Fruit fly (Drosophila melanogaster) whole organism, wandering third instar larva: ENCODE measurements around the gene TwdlS.

Experiments used
- Abd-B ChIP-seq: fragments of >200 bp; optimal IDR thresholded peaks from 2 replicates; lab custom pipeline; 2017; ENCODE audit warnings: missing biosample characterization, missing genetic modification characterization
- CG32264 ChIP-seq: fragments of 200-800 bp; sonication (Bioruptor generic); optimal IDR thresholded peaks from 2 replicates; lab custom pipeline; 2016; ENCODE audit warnings: missing biosample characterization, missing genetic modification characterization
- CG9705 ChIP-seq: fragments of 200-800 bp; sonication (Bioruptor generic); optimal IDR thresholded peaks from 2 replicates; lab custom pipeline; 2018; ENCODE audit warnings: missing biosample characterization, mild to moderate bottlenecking, missing genetic modification characterization
- CrebA ChIP-seq: fragments of 200-800 bp; sonication (Bioruptor generic); optimal IDR thresholded peaks from 2 replicates; lab custom pipeline; 2016; ENCODE audit warnings: missing biosample characterization, mild to moderate bottlenecking, missing genetic modification characterization, borderline replicate concordance
- Dfd ChIP-seq: fragments of >200 bp; optimal IDR thresholded peaks from 2 replicates; lab custom pipeline; 2017; ENCODE audit warnings: missing biosample characterization, missing genetic modification characterization
- HLH106 ChIP-seq: fragments of 200-800 bp; optimal IDR thresholded peaks from 3 replicates; lab custom pipeline; 2019; ENCODE audit warnings: missing biosample characterization, mild to moderate bottlenecking, missing genetic modification characterization, moderate library complexity
- Hr78 ChIP-seq: fragments of >200 bp; optimal IDR thresholded peaks from 2 replicates; lab custom pipeline; 2017; ENCODE audit warnings: missing biosample characterization, missing genetic modification characterization
- Hr83 ChIP-seq: fragments of 200-300 bp; sonication (Bioruptor generic); optimal IDR thresholded peaks from 2 replicates; lab custom pipeline; 2016; ENCODE audit warnings: missing biosample characterization, mild to moderate bottlenecking, missing genetic modification characterization, moderate library complexity; ENCODE audit not compliant: poor library complexity, severe bottlenecking
- Mio ChIP-seq: sonication (Bioruptor generic); optimal IDR thresholded peaks from 2 replicates; lab custom pipeline; 2016; ENCODE audit warnings: missing biosample characterization, missing genetic modification characterization
- Myc ChIP-seq: fragments of >200 bp; optimal IDR thresholded peaks from 2 replicates; lab custom pipeline; 2017
- N ChIP-seq: fragments of >200 bp; optimal IDR thresholded peaks from 2 replicates; lab custom pipeline; 2018; ENCODE audit warnings: missing biosample characterization, missing external identifiers, missing genetic modification characterization
- Rel ChIP-seq, 2 experiments: fragments of 200-800 bp; sonication (Bioruptor generic) in 1 of 2; optimal IDR thresholded peaks; 2 replicates in 1 of 2; 3 replicates in 1 of 2; lab custom pipeline; 2016 to 2019; ENCODE audit warnings: mild to moderate bottlenecking in 2 of 2, missing biosample characterization in 2 of 2, missing genetic modification characterization in 2 of 2, moderate library complexity in 1 of 2
- Sp1 ChIP-seq: fragments of 200-800 bp; sonication (Bioruptor generic); optimal IDR thresholded peaks from 3 replicates; lab custom pipeline; 2019; ENCODE audit warnings: missing biosample characterization, mild to moderate bottlenecking, missing genetic modification characterization, moderate library complexity
- Vsx2 ChIP-seq: fragments of 200-300, 225-300 bp; sonication (Bioruptor generic); optimal IDR thresholded peaks from 2 replicates; lab custom pipeline; 2018; ENCODE audit warnings: missing biosample characterization, missing genetic modification characterization; ENCODE audit not compliant: partially characterized antibody
- brk ChIP-seq: fragments of 200-800 bp; sonication (Bioruptor generic); optimal IDR thresholded peaks from 2 replicates; lab custom pipeline; 2016; ENCODE audit warnings: missing biosample characterization, mild to moderate bottlenecking, missing genetic modification characterization
- dl ChIP-seq, 2 experiments: fragments of 175-275, 200-275 bp in 1 of 2; fragments of 200-275 bp in 1 of 2; sonication (Bioruptor generic); optimal IDR thresholded peaks; lab custom pipeline; 2018; ENCODE audit warnings: mild to moderate bottlenecking in 2 of 2, missing biosample characterization in 2 of 2, missing genetic modification characterization in 2 of 2, moderate library complexity in 2 of 2; ENCODE audit not compliant: partially characterized antibody in 2 of 2, insufficient read depth in 1 of 2
- dmrt93B ChIP-seq: fragments of 200-800 bp; sonication (Bioruptor generic); optimal IDR thresholded peaks from 2 replicates; lab custom pipeline; 2018; ENCODE audit warnings: missing biosample characterization, mild to moderate bottlenecking, missing genetic modification characterization
- dsf ChIP-seq: sonication (Bioruptor generic); optimal IDR thresholded peaks from 2 replicates; lab custom pipeline; 2016; ENCODE audit warnings: missing biosample characterization, missing genetic modification characterization, borderline replicate concordance
- ey ChIP-seq: fragments of 200-800 bp; sonication (Bioruptor generic); optimal IDR thresholded peaks from 2 replicates; lab custom pipeline; 2016; ENCODE audit warnings: missing biosample characterization, missing genetic modification characterization
- foxo ChIP-seq, 2 experiments: fragments of 200-800 bp; sonication (Bioruptor generic); optimal IDR thresholded peaks; 2 replicates in 1 of 2; 3 replicates in 1 of 2; lab custom pipeline; 2016 to 2017; ENCODE audit warnings: missing biosample characterization in 2 of 2, missing genetic modification characterization in 2 of 2
- fru ChIP-seq: fragments of 200-800 bp; sonication (Bioruptor generic); optimal IDR thresholded peaks from 3 replicates; lab custom pipeline; 2016; ENCODE audit warnings: missing biosample characterization, mild to moderate bottlenecking, missing genetic modification characterization
- h ChIP-seq: fragments of 200-800 bp; sonication (Bioruptor generic); optimal IDR thresholded peaks from 3 replicates; lab custom pipeline; 2016; ENCODE audit warnings: missing biosample characterization, mild to moderate bottlenecking, missing genetic modification characterization
- jim ChIP-seq: fragments of 175-275, 200-325 bp; sonication (Bioruptor generic); optimal IDR thresholded peaks from 2 replicates; lab custom pipeline; 2016; ENCODE audit warnings: missing biosample characterization, mild to moderate bottlenecking, missing genetic modification characterization
- psq ChIP-seq: fragments of 200-800 bp; sonication (Bioruptor generic); optimal IDR thresholded peaks from 3 replicates; lab custom pipeline; 2017; ENCODE audit warnings: missing biosample characterization, mild to moderate bottlenecking, missing genetic modification characterization, moderate library complexity
- sage ChIP-seq: fragments of 200-800 bp; sonication (Bioruptor generic); optimal IDR thresholded peaks from 2 replicates; lab custom pipeline; 2016; ENCODE audit warnings: missing biosample characterization, mild to moderate bottlenecking, missing genetic modification characterization
- sv ChIP-seq: fragments of 200-800 bp; sonication (Bioruptor generic); optimal IDR thresholded peaks from 3 replicates; lab custom pipeline; 2016; ENCODE audit warnings: missing biosample characterization, missing genetic modification characterization
- tai ChIP-seq: sonication (Bioruptor generic); optimal IDR thresholded peaks from 2 replicates; lab custom pipeline; 2016; ENCODE audit warnings: missing biosample characterization, missing genetic modification characterization
- usp ChIP-seq: fragments of >200 bp; optimal IDR thresholded peaks from 2 replicates; lab custom pipeline; 2017; ENCODE audit warnings: missing biosample characterization, missing genetic modification characterization
- woc ChIP-seq: sonication (Bioruptor generic); optimal IDR thresholded peaks from 2 replicates; lab custom pipeline; 2016; ENCODE audit warnings: missing biosample characterization, mild to moderate bottlenecking, missing genetic modification characterization

The TwdlS gene

dm6 chr3R:26639503-26640075, 3.1 kb downstream of the TwdlS start, which contains the start of gene TwdlD:
Gene TwdlD (plus strand): TSS chr3R:26640025.
- TF ChIP-seq dl (GFP tag; optimal IDR thresholded peaks at IDR 0.05; lab: Kevin White, UChicago; ENCODE audit: insufficient read depth in 1 of 2, partially characterized antibody in 2 of 2) (no peak), jim (GFP tag; lab: Kevin White, UChicago) (no peak), CG9705 (no peak), CrebA (no peak), sv (GFP tag; lab: Kevin White, UChicago) (no peak), h (no peak)

- TF ChIP-seq HLH106, result no peak
- peak; percentile 26 for TF ChIP-seq sv (GFP tag; lab: Kevin White, UChicago)
- TF ChIP-seq dsf (GFP tag; lab: Kevin White, UChicago), result no peak
- TF ChIP-seq foxo (GFP tag; optimal IDR thresholded peaks at IDR 0.05; lab: Kevin White, UChicago), result peak in 1 of 2 experiments; percentile 12
- TF ChIP-seq, all 38 proteins: peak for 2
These were observed 18.1 kb downstream of the TwdlS start for dm6 chr3R:26654594-26654993.

dm6 chr3R:26655416-26655945, 19.0 kb downstream of the TwdlS start:
- TF ChIP-seq N (GFP tag; lab: Kevin White, UChicago) (no peak), psq (no peak), Mio (no peak), Myc (lab: Kevin White, UChicago) (peak; percentile 44), Hr78 (GFP tag; lab: Kevin White, UChicago) (no peak)

dm6 chr3R:26656140-26656539, 19.7 kb downstream of the TwdlS start, which contains the start of gene Tb:
Gene Tb (plus strand): TSS chr3R:26656440.
- TF ChIP-seq HLH106 (no peak), dsf (GFP tag; lab: Kevin White, UChicago) (no peak), dmrt93B (no peak), woc (GFP tag; lab: Kevin White, UChicago) (no peak), Dfd (no peak), Myc (lab: Kevin White, UChicago) (no peak), CG32264 (GFP tag; lab: Kevin White, UChicago) (no peak), brk (GFP tag; lab: Kevin White, UChicago) (no peak), Vsx2 (GFP tag; lab: Kevin White, UChicago) (no peak), foxo (GFP tag; optimal IDR thresholded peaks at IDR 0.05; lab: Kevin White, UChicago) (no peak), Abd-B (GFP tag; lab: Kevin White, UChicago) (no peak), Sp1 (GFP tag; lab: Kevin White, UChicago) (no peak), fru (GFP tag; lab: Kevin White, UChicago) (no peak), psq (no peak)

dm6 chr3R:26670277-26670676, 33.8 kb downstream of the TwdlS start:
- TF ChIP-seq dsf (GFP tag; lab: Kevin White, UChicago) (no peak), Vsx2 (GFP tag; lab: Kevin White, UChicago) (no peak), Mio (no peak), Dfd (no peak), fru (GFP tag; lab: Kevin White, UChicago) (no peak)
- TF ChIP-seq, all 38 proteins: peak for 0

- TF ChIP-seq CG32264 (GFP tag; lab: Kevin White, UChicago), result no peak
- TF ChIP-seq CrebA, result no peak
- no peak for TF ChIP-seq h
- no peak for TF ChIP-seq Abd-B (GFP tag; lab: Kevin White, UChicago)
- no peak for TF ChIP-seq Rel (GFP tag; optimal IDR thresholded peaks at IDR 0.05; lab: Kevin White, UChicago)
- TF ChIP-seq Rel (tag; optimal IDR thresholded peaks at IDR 0.05; lab: Kevin White, UChicago), result no peak
These were observed 35.1 kb downstream of the TwdlS start for dm6 chr3R:26671525-26672132.

dm6 chr3R:26681947-26682346, 45.5 kb downstream of the TwdlS start, which contains the start of gene beat-VII:
Gene beat-VII (minus strand): TSS chr3R:26681966.
- TF ChIP-seq tai, result no peak
- no peak for TF ChIP-seq Hr83 (GFP tag; lab: Kevin White, UChicago)
- no peak for TF ChIP-seq Vsx2 (GFP tag; lab: Kevin White, UChicago)
- TF ChIP-seq ey (GFP tag; lab: Kevin White, UChicago), result no peak
- no peak for TF ChIP-seq sage (GFP tag; lab: Kevin White, UChicago)
- TF ChIP-seq dl (GFP tag; optimal IDR thresholded peaks at IDR 0.05; lab: Kevin White, UChicago; ENCODE audit: insufficient read depth in 1 of 2, partially characterized antibody in 2 of 2), result no peak
- TF ChIP-seq Hr78 (GFP tag; lab: Kevin White, UChicago), result no peak
- no peak for TF ChIP-seq foxo (GFP tag; optimal IDR thresholded peaks at IDR 0.05; lab: Kevin White, UChicago)
- no peak for TF ChIP-seq usp (GFP tag; lab: Kevin White, UChicago)
